Fruit fly (Drosophila melanogaster): ENCODE results near the gene CG44362.

Gene CG44362

dm6 chr3L:11417273-11418040 is 20.1 kb downstream of the CG44362 start (continued):
- TF ChIP-seq CG6808 (GFP tag; optimal IDR thresholded peaks at IDR 0.05), result no peak
- no peak for TF ChIP-seq CG7368 (GFP tag; optimal IDR thresholded peaks at IDR 0.05)
- TF ChIP-seq Ets96B (tag; optimal IDR thresholded peaks at IDR 0.05), result peak; percentile 24
- TF ChIP-seq Hr4 (GFP tag; optimal IDR thresholded peaks at IDR 0.05), result peak; percentile 35
- peak; percentile 10 for TF ChIP-seq OdsH (GFP tag; optimal IDR thresholded peaks at IDR 0.05)
- TF ChIP-seq CG10631 (GFP tag; optimal IDR thresholded peaks at IDR 0.05), result peak; percentile 22
- TF ChIP-seq cyc (GFP tag; optimal IDR thresholded peaks at IDR 0.05), result no peak
- TF ChIP-seq CG10669 (GFP tag; optimal IDR thresholded peaks at IDR 0.05), result no peak
- peak; percentile 6 for TF ChIP-seq dac (GFP tag; optimal IDR thresholded peaks at IDR 0.05)

DNA sequence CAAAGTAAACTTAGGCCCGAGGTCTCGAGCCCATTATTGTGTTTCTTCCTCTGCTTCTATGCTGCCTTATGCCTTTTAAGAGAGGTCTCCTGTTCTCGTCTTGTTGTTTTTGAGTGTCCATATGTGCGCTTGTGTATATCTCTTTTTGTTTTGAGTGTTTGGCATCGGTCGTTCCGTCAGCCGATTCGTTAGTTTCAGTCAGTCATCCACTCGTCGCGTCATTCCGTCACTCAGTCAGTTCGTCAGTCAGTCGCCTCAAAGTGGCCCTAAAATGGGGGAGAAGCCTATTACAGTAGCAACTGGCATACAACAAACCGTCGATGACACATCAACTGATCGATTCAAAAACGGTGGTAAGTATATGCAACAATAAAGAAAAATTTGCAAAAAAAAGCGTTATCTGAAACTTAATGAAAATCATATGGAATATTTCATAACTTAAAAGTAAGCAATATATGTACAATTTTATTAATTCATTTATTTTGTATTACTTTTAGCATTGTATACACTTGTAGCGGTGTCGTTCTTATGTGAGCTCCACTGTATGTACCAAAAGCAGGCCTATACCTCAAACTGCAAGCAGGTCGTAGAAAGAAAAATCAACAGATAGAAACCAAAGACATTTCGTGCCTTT is 20.8 kb downstream of the CG44362 start:
- TF ChIP-seq CG8319 (GFP tag; optimal IDR thresholded peaks at IDR 0.05) (no peak), CG3919 (GFP tag; optimal IDR thresholded peaks at IDR 0.05) (peak; percentile 31), achi (GFP tag; optimal IDR thresholded peaks at IDR 0.05) (peak; percentile 31), CG9139 (GFP tag; optimal IDR thresholded peaks at IDR 0.05) (no peak), acj6 (GFP tag; optimal IDR thresholded peaks at IDR 0.05) (no peak), CG6808 (GFP tag; optimal IDR thresholded peaks at IDR 0.05) (no peak), Ets21C (GFP tag; optimal IDR thresholded peaks at IDR 0.05) (no peak), cyc (GFP tag; optimal IDR thresholded peaks at IDR 0.05) (no peak), svp (GFP tag) (peak; percentile 27), CG6163 (GFP tag; IDR thresholded peaks at IDR 0.05) (peak; percentile 61; the same call in 2 of the 3 replicates), net (GFP tag; optimal IDR thresholded peaks at IDR 0.05) (no peak), CG10669 (GFP tag; optimal IDR thresholded peaks at IDR 0.05) (no peak), pdm3 (GFP tag; optimal IDR thresholded peaks at IDR 0.05) (peak; percentile 2), CG32006 (GFP tag; optimal IDR thresholded peaks at IDR 0.05) (peak; percentile 35), Lpt (GFP tag; optimal IDR thresholded peaks at IDR 0.05) (peak; percentile 13), Eip78C (GFP tag) (peak; percentile 66), spab (GFP tag; optimal IDR thresholded peaks at IDR 0.05) (no peak), Eip93F (GFP tag; optimal IDR thresholded peaks at IDR 0.05) (no peak), eg (GFP tag; IDR thresholded peaks at IDR 0.05) (peak; percentile 63; the same call in 2 of the 3 replicates), CG11294 (GFP tag; IDR thresholded peaks at IDR 0.05) (peak; percentile 20; the same call in 1 of the 2 replicates), vri (GFP tag; optimal IDR thresholded peaks at IDR 0.05) (no peak), dac (GFP tag; optimal IDR thresholded peaks at IDR 0.05) (no peak), CG6276 (GFP tag; optimal IDR thresholded peaks at IDR 0.05) (peak; percentile 43), fd85E (GFP tag; optimal IDR thresholded peaks at IDR 0.05) (no peak), lz (GFP tag; optimal IDR thresholded peaks at IDR 0.05) (no peak), Gug (GFP tag; IDR thresholded peaks at IDR 0.05) (peak; percentile 25; the same call in 1 of the 2 replicates), Smox (GFP tag; optimal IDR thresholded peaks at IDR 0.05) (no peak), OdsH (GFP tag; optimal IDR thresholded peaks at IDR 0.05) (no peak), Sox15 (GFP tag; optimal IDR thresholded peaks at IDR 0.05) (no peak), CG8119 (GFP tag; IDR thresholded peaks at IDR 0.05) (peak; percentile 59), CG3032 (tag; optimal IDR thresholded peaks at IDR 0.05) (peak; percentile 18), Ets96B (tag; optimal IDR thresholded peaks at IDR 0.05) (no peak), fd59A (GFP tag; optimal IDR thresholded peaks at IDR 0.05) (no peak), CG31627 (GFP tag; optimal IDR thresholded peaks at IDR 0.05) (no peak), salr (GFP tag; optimal IDR thresholded peaks at IDR 0.05) (no peak), CG10631 (GFP tag; optimal IDR thresholded peaks at IDR 0.05) (peak; percentile 34), CG11762 (GFP tag; optimal IDR thresholded peaks at IDR 0.05; ENCODE audit: insufficient read depth) (no peak), CG11902 (GFP tag; optimal IDR thresholded peaks at IDR 0.05) (no peak), CG6792 (GFP tag; optimal IDR thresholded peaks at IDR 0.05) (no peak), CG4318 (GFP tag; optimal IDR thresholded peaks at IDR 0.05) (no peak), CG34406 (GFP tag; optimal IDR thresholded peaks at IDR 0.05) (no peak), Hr4 (GFP tag; optimal IDR thresholded peaks at IDR 0.05) (peak; percentile 58), CG8632 (GFP tag; optimal IDR thresholded peaks at IDR 0.05) (no peak), fkh (GFP tag; optimal IDR thresholded peaks at IDR 0.05) (peak; percentile 38), CG15336 (GFP tag; IDR thresholded peaks at IDR 0.05) (peak; percentile 75), CG7368 (GFP tag; optimal IDR thresholded peaks at IDR 0.05) (no peak), Sox14 (GFP tag; optimal IDR thresholded peaks at IDR 0.05) (peak; percentile 10)
